Worm (Caenorhabditis elegans): ENCODE data around the gene Y4C6B.1.
"Not testable (repeated sequence)": the region's sequence is repeated elsewhere in the genome, so short reads cannot be mapped to it uniquely, and the experiment has no call there.

Gene Y4C6B.1

DNA sequence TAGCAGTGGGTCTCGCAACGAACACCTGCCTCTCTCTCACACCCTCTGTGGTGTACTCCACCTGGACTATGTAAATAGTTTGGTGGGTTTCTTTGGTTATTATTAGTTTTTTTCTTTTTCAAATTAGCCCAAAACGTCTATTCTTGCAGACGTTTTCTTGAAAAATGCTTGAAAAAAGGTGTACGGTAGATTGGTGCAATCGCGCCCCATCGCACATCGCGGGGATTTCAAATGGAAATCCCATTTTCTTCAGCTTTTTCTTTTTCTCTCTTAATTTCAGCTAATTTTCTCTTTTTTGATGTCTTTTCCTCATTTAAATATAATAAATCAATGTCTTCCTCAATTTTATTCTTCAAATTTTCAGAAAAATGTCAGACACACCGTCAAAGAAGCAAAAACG lies at the start of gene Y4C6B.1:
Gene Y4C6B.1, plus strand, starts transcription at position 365 of the 400 bp plus-strand sequence.
- TF ChIP-seq med-1 (GFP tag; optimal IDR thresholded peaks at IDR 0.05; ENCODE audit: insufficient read depth), result no peak
- no peak for TF ChIP-seq T22C8.4 (GFP tag; IDR thresholded peaks at IDR 0.05)
- no peak for TF ChIP-seq flt-1 (GFP tag; IDR thresholded peaks at IDR 0.05)
- TF ChIP-seq cog-1 (tag; optimal IDR thresholded peaks at IDR 0.05), result no peak
- no peak for TF ChIP-seq tab-1 (GFP tag; IDR thresholded peaks at IDR 0.05)
- TF ChIP-seq klf-2 (GFP tag; conservative IDR thresholded peaks at IDR 0.05), result no peak
- no peak for TF ChIP-seq ztf-29 (GFP tag; IDR thresholded peaks at IDR 0.05)
- no peak for TF ChIP-seq ztf-23 (GFP tag; IDR thresholded peaks at IDR 0.05)
- no peak for TF ChIP-seq ref-1 (GFP tag; conservative IDR thresholded peaks at IDR 0.05)

DNA sequence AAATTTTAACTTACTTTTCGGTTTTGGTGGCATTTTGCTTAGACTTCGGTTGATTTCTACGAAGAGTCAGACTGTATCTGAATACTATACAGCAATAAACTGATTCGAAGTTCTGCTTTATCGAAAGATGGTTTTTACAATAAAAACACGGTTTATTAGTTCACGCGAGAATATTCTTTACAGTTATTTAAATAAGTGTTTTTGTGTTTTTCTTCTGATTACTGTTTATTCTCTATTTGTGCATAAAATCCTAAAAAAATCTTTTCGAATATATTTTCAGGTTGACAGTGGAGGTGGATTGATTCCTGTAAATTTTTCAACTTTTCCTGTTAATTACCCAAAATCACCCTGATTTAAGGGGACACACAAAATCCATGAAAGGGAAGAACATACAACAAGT lies 48.2 kb upstream of the Y4C6B.1 start, which contains the start of gene ZK354.8:
Gene ZK354.8, minus strand, starts transcription at position 101 of the 400 bp plus-strand sequence.
- no peak for TF ChIP-seq cog-1 (tag; optimal IDR thresholded peaks at IDR 0.05)
- no peak for TF ChIP-seq ref-1 (GFP tag; conservative IDR thresholded peaks at IDR 0.05)
- TF ChIP-seq flt-1 (GFP tag; IDR thresholded peaks at IDR 0.05), result no peak
- TF ChIP-seq tab-1 (GFP tag; IDR thresholded peaks at IDR 0.05), result no peak
- TF ChIP-seq med-1 (GFP tag; optimal IDR thresholded peaks at IDR 0.05; ENCODE audit: insufficient read depth), result no peak
- no peak for TF ChIP-seq T22C8.4 (GFP tag; IDR thresholded peaks at IDR 0.05)
- no peak for TF ChIP-seq ztf-29 (GFP tag; IDR thresholded peaks at IDR 0.05)
- TF ChIP-seq ztf-23 (GFP tag; IDR thresholded peaks at IDR 0.05), result no peak
- no peak for TF ChIP-seq klf-2 (GFP tag; conservative IDR thresholded peaks at IDR 0.05)

DNA sequence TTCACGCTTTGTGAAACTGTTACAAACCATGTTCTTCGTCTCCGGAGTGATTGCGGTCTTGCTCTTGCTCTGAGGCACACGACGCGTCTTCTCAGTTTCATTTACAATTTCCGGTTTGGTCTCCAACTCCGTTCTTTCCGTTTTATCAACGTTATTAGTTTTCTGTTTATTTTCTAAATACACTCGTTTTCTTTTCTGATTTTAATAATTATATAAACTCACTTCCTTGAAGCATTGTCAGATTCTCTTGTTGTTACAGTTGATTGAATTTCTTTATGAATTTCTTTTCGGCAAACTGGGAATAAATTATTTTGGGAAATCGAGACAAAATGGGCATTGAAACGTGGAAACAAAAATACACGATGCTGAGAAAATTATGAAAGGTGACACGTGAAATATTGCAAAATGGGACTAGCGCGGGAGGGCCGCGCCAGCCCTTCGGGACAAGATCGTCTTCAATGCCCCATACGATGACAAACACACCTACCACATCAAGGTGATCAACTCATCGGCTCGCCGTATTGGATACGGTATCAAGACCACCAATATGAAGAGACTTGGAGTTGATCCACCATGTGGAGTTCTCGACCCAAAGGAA lies 46.1 kb upstream of the Y4C6B.1 start, which contains the start of the genes ZK354.9 and msp-58:
Gene ZK354.9, minus strand, starts transcription at position 101 of the 598 bp plus-strand sequence.
Gene msp-58, plus strand, starts transcription at position 548 of the 598 bp plus-strand sequence.
- TF ChIP-seq T22C8.4 (GFP tag; IDR thresholded peaks at IDR 0.05); cog-1 (tag; optimal IDR thresholded peaks at IDR 0.05); klf-2 (GFP tag; conservative IDR thresholded peaks at IDR 0.05): not testable (repeated sequence)

DNA sequence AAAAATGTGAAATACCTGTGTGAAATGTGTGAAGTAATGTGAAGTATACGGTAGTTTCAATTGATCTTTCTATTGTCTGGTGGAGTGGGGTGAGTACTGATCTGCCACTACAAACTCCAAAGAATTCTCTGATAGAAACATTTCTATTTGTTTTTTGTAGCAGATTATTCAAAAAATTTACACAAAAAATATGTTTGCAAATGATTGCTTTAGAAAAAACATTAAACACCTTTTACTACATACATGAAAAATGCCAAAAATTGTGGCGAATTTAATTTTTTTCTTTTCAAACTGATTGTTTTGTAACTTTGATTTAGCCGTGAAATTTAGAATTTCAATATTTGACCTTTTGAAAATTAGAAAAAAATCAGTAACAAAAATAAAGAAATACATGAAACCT lies 44.5 kb upstream of the Y4C6B.1 start, which contains the start of gene ZK354.3:
Gene ZK354.3, plus strand, starts transcription at position 301 of the 400 bp plus-strand sequence.
- TF ChIP-seq cog-1 (tag; optimal IDR thresholded peaks at IDR 0.05), result no peak
- no peak for TF ChIP-seq ztf-29 (GFP tag; IDR thresholded peaks at IDR 0.05)
- TF ChIP-seq tab-1 (GFP tag; IDR thresholded peaks at IDR 0.05), result no peak
- TF ChIP-seq T22C8.4 (GFP tag; IDR thresholded peaks at IDR 0.05), result no peak
- no peak for TF ChIP-seq klf-2 (GFP tag; conservative IDR thresholded peaks at IDR 0.05)
- no peak for TF ChIP-seq flt-1 (GFP tag; IDR thresholded peaks at IDR 0.05)
- no peak for TF ChIP-seq ref-1 (GFP tag; conservative IDR thresholded peaks at IDR 0.05)
- TF ChIP-seq ztf-23 (GFP tag; IDR thresholded peaks at IDR 0.05), result no peak
- TF ChIP-seq med-1 (GFP tag; optimal IDR thresholded peaks at IDR 0.05; ENCODE audit: insufficient read depth), result no peak

DNA sequence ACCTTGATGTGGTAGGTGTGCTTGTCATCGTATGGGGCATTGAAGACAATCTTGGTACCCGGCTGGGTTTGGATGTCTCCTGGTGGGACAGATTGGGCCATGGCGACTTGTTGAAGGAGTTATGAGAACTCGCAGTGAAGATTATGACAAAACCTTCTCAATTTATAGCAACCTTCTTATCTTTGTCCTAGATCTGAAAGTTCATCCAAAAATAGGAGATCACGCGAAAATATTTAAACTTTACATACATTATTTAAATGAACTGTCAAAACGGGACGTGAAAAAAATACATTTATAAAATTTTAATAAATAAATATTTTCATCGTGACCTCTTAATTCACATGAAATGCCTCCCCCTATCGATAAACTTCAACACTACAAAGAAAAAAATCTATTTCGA lies 41.3 kb upstream of the Y4C6B.1 start, which contains the start of the genes msp-59 and ZK354.2:
Gene msp-59, minus strand, starts transcription at position 101 of the 400 bp plus-strand sequence.
Gene ZK354.2, plus strand, starts transcription at position 395 of the 400 bp plus-strand sequence.
- not testable (repeated sequence) for TF ChIP-seq ztf-29 (GFP tag; IDR thresholded peaks at IDR 0.05); ref-1 (GFP tag; conservative IDR thresholded peaks at IDR 0.05); flt-1 (GFP tag; IDR thresholded peaks at IDR 0.05)

DNA sequence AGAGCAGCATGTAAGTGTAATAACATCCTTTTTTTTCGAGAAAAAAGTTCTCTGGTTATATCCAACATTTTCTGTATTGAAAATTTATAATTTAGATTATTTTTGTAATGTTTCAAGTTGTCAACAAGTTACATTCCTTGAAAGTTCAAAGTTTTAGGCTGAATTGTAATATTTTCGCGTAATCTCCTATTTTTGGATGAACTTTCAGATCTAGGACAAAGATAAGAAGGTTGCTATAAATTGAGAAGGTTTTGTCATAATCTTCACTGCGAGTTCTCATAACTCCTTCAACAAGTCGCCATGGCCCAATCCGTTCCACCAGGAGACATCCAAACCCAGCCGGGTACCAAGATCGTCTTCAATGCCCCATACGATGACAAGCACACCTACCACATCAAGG lies 38.1 kb upstream of the Y4C6B.1 start, which contains the start of gene msp-65:
Gene msp-65, plus strand, starts transcription at position 301 of the 400 bp plus-strand sequence.
- not testable (repeated sequence) for TF ChIP-seq ref-1 (GFP tag; conservative IDR thresholded peaks at IDR 0.05); klf-2 (GFP tag; conservative IDR thresholded peaks at IDR 0.05); cog-1 (tag; optimal IDR thresholded peaks at IDR 0.05)

DNA sequence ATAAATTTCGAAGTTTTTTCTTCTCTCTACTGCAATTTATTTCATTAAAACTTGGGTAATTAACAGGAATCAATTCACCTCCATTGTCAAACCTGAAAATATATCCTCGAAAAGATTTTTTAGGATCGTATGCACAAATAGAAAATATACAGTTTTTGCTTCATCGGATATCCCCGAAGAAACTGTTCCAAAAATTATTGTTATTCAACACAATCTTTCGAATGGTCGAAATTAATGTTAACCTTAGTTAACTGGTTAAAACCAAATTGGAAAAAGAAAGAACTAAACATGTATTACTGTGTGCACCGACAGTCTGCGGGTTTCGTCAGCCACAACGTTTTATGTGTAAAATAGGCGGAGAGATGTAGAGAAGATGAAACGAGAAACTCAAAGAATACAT lies 37.2 kb upstream of the Y4C6B.1 start:
- TF ChIP-seq med-1 (GFP tag; optimal IDR thresholded peaks at IDR 0.05; ENCODE audit: insufficient read depth), result no peak
- no peak for TF ChIP-seq ref-1 (GFP tag; conservative IDR thresholded peaks at IDR 0.05)
- TF ChIP-seq flt-1 (GFP tag; IDR thresholded peaks at IDR 0.05), result no peak
- TF ChIP-seq T22C8.4 (GFP tag; IDR thresholded peaks at IDR 0.05), result no peak
- no peak for TF ChIP-seq cog-1 (tag; optimal IDR thresholded peaks at IDR 0.05)
- TF ChIP-seq ztf-29 (GFP tag; IDR thresholded peaks at IDR 0.05), result no peak
- no peak for TF ChIP-seq tab-1 (GFP tag; IDR thresholded peaks at IDR 0.05)
- no peak for TF ChIP-seq ztf-23 (GFP tag; IDR thresholded peaks at IDR 0.05)
- TF ChIP-seq klf-2 (GFP tag; conservative IDR thresholded peaks at IDR 0.05), result no peak

DNA sequence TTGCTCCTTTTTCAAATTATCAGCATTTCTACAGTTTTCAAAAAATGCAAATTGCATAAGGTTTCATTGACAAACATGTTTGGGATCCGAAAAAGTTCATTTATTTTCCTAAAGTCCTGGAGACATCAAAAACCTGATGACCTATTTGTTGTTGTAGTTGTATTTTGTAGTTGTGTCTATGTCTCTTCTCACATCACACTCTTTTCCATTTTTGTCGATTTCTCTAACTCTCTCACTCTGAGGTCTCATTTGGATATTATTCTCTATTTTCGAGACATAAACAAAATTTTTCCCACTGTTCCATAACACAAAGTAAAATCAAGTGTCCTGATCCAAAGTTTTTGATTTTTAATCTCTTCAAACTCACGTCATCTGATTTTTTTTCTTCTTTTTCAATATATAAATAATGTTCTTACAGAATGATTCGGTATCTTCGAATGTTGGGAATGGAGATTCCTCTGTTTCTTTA lies 35.4 kb upstream of the Y4C6B.1 start, which contains the start of gene slc-46A:
Gene slc-46A, plus strand, starts transcription at position 419 of the 469 bp plus-strand sequence.
- TF ChIP-seq flt-1 (GFP tag; IDR thresholded peaks at IDR 0.05), result no peak
- no peak for TF ChIP-seq klf-2 (GFP tag; conservative IDR thresholded peaks at IDR 0.05)
- TF ChIP-seq med-1 (GFP tag; optimal IDR thresholded peaks at IDR 0.05; ENCODE audit: insufficient read depth), result no peak
- TF ChIP-seq T22C8.4 (GFP tag; IDR thresholded peaks at IDR 0.05), result no peak
- no peak for TF ChIP-seq ztf-29 (GFP tag; IDR thresholded peaks at IDR 0.05)
- no peak for TF ChIP-seq tab-1 (GFP tag; IDR thresholded peaks at IDR 0.05)
- TF ChIP-seq cog-1 (tag; optimal IDR thresholded peaks at IDR 0.05), result no peak
- no peak for TF ChIP-seq ref-1 (GFP tag; conservative IDR thresholded peaks at IDR 0.05)
- TF ChIP-seq ztf-23 (GFP tag; IDR thresholded peaks at IDR 0.05), result no peak

DNA sequence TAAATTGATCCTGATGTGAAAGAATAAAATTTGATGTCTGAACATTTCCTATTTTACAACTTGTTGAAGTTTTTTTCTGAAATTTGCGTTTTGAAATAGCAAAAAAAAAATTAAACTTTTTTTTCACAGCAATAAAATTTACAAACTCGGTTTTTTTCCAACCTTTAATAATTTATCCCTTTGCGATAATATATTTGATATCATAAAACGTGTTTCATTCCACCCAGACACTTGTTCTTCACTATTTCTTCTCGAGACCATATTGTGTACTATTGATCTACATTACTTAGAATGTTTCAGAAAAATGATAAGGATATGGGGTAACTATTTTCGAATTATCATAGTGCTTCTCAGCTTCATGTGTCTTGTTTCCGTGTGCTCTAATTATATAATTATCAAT lies 28.1 kb upstream of the Y4C6B.1 start, which contains the start of gene Y4C6B.4:
Gene Y4C6B.4, plus strand, starts transcription at position 301 of the 400 bp plus-strand sequence.
- TF ChIP-seq ref-1 (GFP tag; conservative IDR thresholded peaks at IDR 0.05) (no peak), tab-1 (GFP tag; IDR thresholded peaks at IDR 0.05) (no peak), flt-1 (GFP tag; IDR thresholded peaks at IDR 0.05) (no peak), ztf-23 (GFP tag; IDR thresholded peaks at IDR 0.05) (no peak), ztf-29 (GFP tag; IDR thresholded peaks at IDR 0.05) (no peak), cog-1 (tag; optimal IDR thresholded peaks at IDR 0.05) (no peak), T22C8.4 (GFP tag; IDR thresholded peaks at IDR 0.05) (no peak), med-1 (GFP tag; optimal IDR thresholded peaks at IDR 0.05; ENCODE audit: insufficient read depth) (no peak), klf-2 (GFP tag; conservative IDR thresholded peaks at IDR 0.05) (no peak)

Measured in whole organism, midembryonic.